Fruit fly (Drosophila melanogaster): ENCODE results near the gene Mfap1.

- TF ChIP-seq CG8478 (optimal IDR thresholded peaks at IDR 0.05) (no peak), CTCF (optimal IDR thresholded peaks at IDR 0.05) (no peak)
These were observed 35.9 kb downstream of the Mfap1 start for dm6 chr3L:1976760-1977159.

All from S2 (cell line).